Worm (Caenorhabditis elegans) whole organism, midembryonic: ENCODE results near the gene serp-1.1.

Experiments used
- T22C8.4 ChIP-seq: fragments of 200-800 bp; sonication (Bioruptor generic); IDR thresholded peaks from 2 replicates; pipeline ENCODE4 v1.3.6; 2022; ENCODE audit warnings: missing genetic modification characterization, missing compliant biosample characterization
- cog-1 ChIP-seq: sonication (generic microtip); optimal IDR thresholded peaks from 2 replicates; lab custom pipeline; 2016; ENCODE audit warnings: missing genetic modification characterization, missing compliant biosample characterization
- flt-1 ChIP-seq: fragments of 200-800 bp; sonication (Bioruptor generic); IDR thresholded peaks from 2 replicates; pipeline ENCODE4 v1.3.6; 2022; ENCODE audit warnings: missing genetic modification characterization, missing compliant biosample characterization
- klf-2 ChIP-seq: fragments of 200-800 bp; sonication (Bioruptor generic); conservative IDR thresholded peaks from 2 replicates; pipeline ENCODE4 v1.3.6; 2022; ENCODE audit warnings: missing genetic modification reagents, missing genetic modification characterization, missing compliant biosample characterization
- med-1 ChIP-seq: sonication (generic microtip); optimal IDR thresholded peaks from 2 replicates; lab custom pipeline; 2017; ENCODE audit warnings: missing genetic modification characterization, mild to moderate bottlenecking, missing compliant biosample characterization, antibody characterized with exemption, missing genetic modification reagents; ENCODE audit not compliant: insufficient read depth
- ref-1 ChIP-seq: fragments of 200-800 bp; sonication (Bioruptor generic); conservative IDR thresholded peaks from 2 replicates; pipeline ENCODE4 v1.3.6; 2022; ENCODE audit warnings: missing genetic modification reagents, missing genetic modification characterization, missing compliant biosample characterization
- tab-1 ChIP-seq: fragments of 200-800 bp; sonication (Bioruptor generic); IDR thresholded peaks from 2 replicates; pipeline ENCODE4 v1.3.6; 2022; ENCODE audit warnings: missing genetic modification characterization, missing compliant biosample characterization
- ztf-23 ChIP-seq: fragments of 200-800 bp; sonication (Bioruptor generic); IDR thresholded peaks from 2 replicates; pipeline ENCODE4 v1.3.6; 2022; ENCODE audit warnings: missing genetic modification reagents, missing genetic modification characterization, missing compliant biosample characterization
- ztf-29 ChIP-seq: fragments of 200-800 bp; sonication (Bioruptor generic); IDR thresholded peaks from 2 replicates; pipeline ENCODE4 v1.3.6; 2022; ENCODE audit warnings: missing genetic modification reagents, missing genetic modification characterization, missing compliant biosample characterization

The serp-1.1 gene

ce11 chrX:15826866-15827265, 14.5 kb upstream of the serp-1.1 start, which contains the start of gene Y7A5A.9:
Y7A5A.9 (plus strand) TSS chrX:15827166.
- no peak for TF ChIP-seq cog-1 (tag; lab: Kevin White, UChicago)
- TF ChIP-seq tab-1 (GFP tag; lab: Robert Waterston, UW): no peak
- no peak for TF ChIP-seq ztf-23 (GFP tag; lab: Robert Waterston, UW)
- no peak for TF ChIP-seq klf-2 (GFP tag; lab: Robert Waterston, UW)
- TF ChIP-seq flt-1 (GFP tag; lab: Robert Waterston, UW): no peak
- no peak for TF ChIP-seq T22C8.4 (GFP tag; lab: Robert Waterston, UW)
- no peak for TF ChIP-seq ref-1 (GFP tag; lab: Robert Waterston, UW)
- no peak for TF ChIP-seq med-1 (GFP tag; lab: Kevin White, UChicago)
- TF ChIP-seq ztf-29 (GFP tag; lab: Robert Waterston, UW): no peak

- TF ChIP-seq cog-1 (tag; lab: Kevin White, UChicago) (no peak), ztf-23 (GFP tag; lab: Robert Waterston, UW) (no peak), flt-1 (GFP tag; lab: Robert Waterston, UW) (no peak), med-1 (GFP tag; lab: Kevin White, UChicago) (no peak), klf-2 (GFP tag; lab: Robert Waterston, UW) (no peak), T22C8.4 (GFP tag; lab: Robert Waterston, UW) (no peak), tab-1 (GFP tag; lab: Robert Waterston, UW) (no peak), ref-1 (GFP tag; lab: Robert Waterston, UW) (no peak), ztf-29 (GFP tag; lab: Robert Waterston, UW) (no peak)
Measured at ce11 chrX:15828059-15828458, 13.3 kb upstream of the serp-1.1 start, which contains the start of gene Y7A5A.20. Y7A5A.20 (plus strand) TSS chrX:15828359.

- TF ChIP-seq cog-1 (tag; lab: Kevin White, UChicago): no peak
- no peak for TF ChIP-seq ztf-29 (GFP tag; lab: Robert Waterston, UW)
- TF ChIP-seq ztf-23 (GFP tag; lab: Robert Waterston, UW): no peak
- TF ChIP-seq tab-1 (GFP tag; lab: Robert Waterston, UW): no peak
- TF ChIP-seq T22C8.4 (GFP tag; lab: Robert Waterston, UW): no peak
- no peak for TF ChIP-seq klf-2 (GFP tag; lab: Robert Waterston, UW)
- TF ChIP-seq flt-1 (GFP tag; lab: Robert Waterston, UW): no peak
- no peak for TF ChIP-seq ref-1 (GFP tag; lab: Robert Waterston, UW)
- TF ChIP-seq med-1 (GFP tag; lab: Kevin White, UChicago): no peak
Measured at ce11 chrX:15831537-15831936, 9.8 kb upstream of the serp-1.1 start.

- TF ChIP-seq med-1 (GFP tag; lab: Kevin White, UChicago): no peak
- TF ChIP-seq tab-1 (GFP tag; lab: Robert Waterston, UW): no peak
- TF ChIP-seq ref-1 (GFP tag; lab: Robert Waterston, UW): no peak
- TF ChIP-seq T22C8.4 (GFP tag; lab: Robert Waterston, UW): no peak
- no peak for TF ChIP-seq ztf-29 (GFP tag; lab: Robert Waterston, UW)
Measured at ce11 chrX:15838496-15838948, 2.9 kb upstream of the serp-1.1 start, which contains the start of gene acox-1.6. acox-1.6 (minus strand) TSS chrX:15838546.

ce11 chrX:15842492-15842891, 1.1 kb downstream of the serp-1.1 start:
- TF ChIP-seq tab-1 (GFP tag; lab: Robert Waterston, UW): no peak
- TF ChIP-seq ztf-29 (GFP tag; lab: Robert Waterston, UW): no peak
- no peak for TF ChIP-seq flt-1 (GFP tag; lab: Robert Waterston, UW)
- TF ChIP-seq T22C8.4 (GFP tag; lab: Robert Waterston, UW): no peak
- no peak for TF ChIP-seq klf-2 (GFP tag; lab: Robert Waterston, UW)
- no peak for TF ChIP-seq ztf-23 (GFP tag; lab: Robert Waterston, UW)
- TF ChIP-seq med-1 (GFP tag; lab: Kevin White, UChicago): no peak
- TF ChIP-seq ref-1 (GFP tag; lab: Robert Waterston, UW): no peak
- no peak for TF ChIP-seq cog-1 (tag; lab: Kevin White, UChicago)

ce11 chrX:15844330-15844729, 3.0 kb downstream of the serp-1.1 start:
- no peak for TF ChIP-seq klf-2 (GFP tag; lab: Robert Waterston, UW)
- TF ChIP-seq T22C8.4 (GFP tag; lab: Robert Waterston, UW): no peak
- no peak for TF ChIP-seq ztf-23 (GFP tag; lab: Robert Waterston, UW)
- TF ChIP-seq tab-1 (GFP tag; lab: Robert Waterston, UW): no peak
- no peak for TF ChIP-seq ztf-29 (GFP tag; lab: Robert Waterston, UW)
- no peak for TF ChIP-seq ref-1 (GFP tag; lab: Robert Waterston, UW)
- no peak for TF ChIP-seq flt-1 (GFP tag; lab: Robert Waterston, UW)
- no peak for TF ChIP-seq med-1 (GFP tag; lab: Kevin White, UChicago)
- no peak for TF ChIP-seq cog-1 (tag; lab: Kevin White, UChicago)

ce11 chrX:15846552-15846951, 5.2 kb downstream of the serp-1.1 start:
- no peak for TF ChIP-seq ref-1 (GFP tag; lab: Robert Waterston, UW)
- no peak for TF ChIP-seq flt-1 (GFP tag; lab: Robert Waterston, UW)
- TF ChIP-seq klf-2 (GFP tag; lab: Robert Waterston, UW): no peak
- TF ChIP-seq ztf-29 (GFP tag; lab: Robert Waterston, UW): no peak
- TF ChIP-seq med-1 (GFP tag; lab: Kevin White, UChicago): no peak
- no peak for TF ChIP-seq T22C8.4 (GFP tag; lab: Robert Waterston, UW)
- no peak for TF ChIP-seq ztf-23 (GFP tag; lab: Robert Waterston, UW)
- no peak for TF ChIP-seq cog-1 (tag; lab: Kevin White, UChicago)

ce11 chrX:15847543-15848087, 6.2 kb downstream of the serp-1.1 start, which contains the start of gene F59F4.3:
F59F4.3 (minus strand) TSS chrX:15847593.
- TF ChIP-seq cog-1 (tag; lab: Kevin White, UChicago): no peak
- no peak for TF ChIP-seq med-1 (GFP tag; lab: Kevin White, UChicago)
- TF ChIP-seq flt-1 (GFP tag; lab: Robert Waterston, UW): no peak
- TF ChIP-seq ztf-29 (GFP tag; lab: Robert Waterston, UW): no peak
- TF ChIP-seq tab-1 (GFP tag; lab: Robert Waterston, UW): no peak
- TF ChIP-seq ref-1 (GFP tag; lab: Robert Waterston, UW): no peak
- TF ChIP-seq klf-2 (GFP tag; lab: Robert Waterston, UW): no peak
- no peak for TF ChIP-seq ztf-23 (GFP tag; lab: Robert Waterston, UW)
- no peak for TF ChIP-seq T22C8.4 (GFP tag; lab: Robert Waterston, UW)
